Fruit fly (Drosophila melanogaster) whole organism, embryonic: ENCODE data around the gene Cad74A.

Experiments used
- Antp ChIP-seq: fragments of 200-800 bp; sonication (Bioruptor generic); optimal IDR thresholded peaks from 3 replicates; lab custom pipeline; 2016; ENCODE audit warnings: missing biosample characterization, missing genetic modification characterization
- Atf6 ChIP-seq: fragments of 200-800 bp; sonication (Bioruptor generic); IDR thresholded peaks from 2 replicates; pipeline ENCODE4 v1.3.6; 2022; ENCODE audit warnings: missing biosample characterization, missing genetic modification characterization
- Blimp-1 ChIP-seq: fragments of 200-800 bp; sonication (Bioruptor generic); optimal IDR thresholded peaks from 3 replicates; lab custom pipeline; 2018; ENCODE audit warnings: missing biosample characterization, missing genetic modification characterization, mild to moderate bottlenecking, moderate library complexity, missing genetic modification reagents
- CG10366 ChIP-seq: fragments of 200-800 bp; sonication (Bioruptor generic); IDR thresholded peaks from 2 replicates; pipeline ENCODE4 v1.3.6; 2022; ENCODE audit warnings: missing biosample characterization, missing genetic modification characterization
- CG10543 ChIP-seq: fragments of 200-800 bp; sonication (Bioruptor generic); optimal IDR thresholded peaks from 3 replicates; lab custom pipeline; 2017; ENCODE audit warnings: missing biosample characterization, mild to moderate bottlenecking, missing genetic modification characterization, moderate library complexity
- CG12769 ChIP-seq: fragments of 200-800 bp; sonication (Bioruptor generic); optimal IDR thresholded peaks from 2 replicates; lab custom pipeline; 2019; ENCODE audit warnings: missing biosample characterization, mild to moderate bottlenecking, missing genetic modification characterization, moderate library complexity
- CG13894 ChIP-seq: fragments of 200-800 bp; sonication (Bioruptor generic); optimal IDR thresholded peaks from 3 replicates; lab custom pipeline; 2018; ENCODE audit warnings: missing biosample characterization, mild to moderate bottlenecking, missing genetic modification characterization, moderate library complexity
- CG16813 ChIP-seq: fragments of 200-800 bp; sonication (Bioruptor generic); IDR thresholded peaks from 3 replicates; pipeline ENCODE4 v1.3.6; 2022; ENCODE audit warnings: missing biosample characterization, missing genetic modification characterization; ENCODE audit not compliant: partially characterized antibody
- CG17361 ChIP-seq: fragments of 200-800 bp; sonication (Bioruptor generic); IDR thresholded peaks from 3 replicates; pipeline ENCODE4 v1.3.6; 2022; ENCODE audit warnings: missing biosample characterization, missing genetic modification characterization
- CG17829 ChIP-seq: fragments of 200-800 bp; optimal IDR thresholded peaks from 2 replicates; lab custom pipeline; 2019; ENCODE audit warnings: missing biosample characterization, mild to moderate bottlenecking, missing genetic modification characterization, moderate library complexity
- CG18476 ChIP-seq: fragments of 200-800 bp; sonication (Bioruptor generic); optimal IDR thresholded peaks from 2 replicates; lab custom pipeline; 2016; ENCODE audit warnings: missing biosample characterization, mild to moderate bottlenecking, missing genetic modification characterization
- CG31388 ChIP-seq: fragments of 200-800 bp; sonication (Bioruptor generic); optimal IDR thresholded peaks from 2 replicates; lab custom pipeline; 2016; ENCODE audit warnings: missing biosample characterization, missing genetic modification characterization
- CG31441 ChIP-seq: fragments of 200-800 bp; sonication (Bioruptor generic); IDR thresholded peaks from 2 replicates; pipeline ENCODE4 v1.3.6; 2022; ENCODE audit warnings: missing biosample characterization, missing genetic modification characterization
- CG6175 ChIP-seq: fragments of 200-800 bp; sonication (Bioruptor generic); IDR thresholded peaks from 3 replicates; pipeline ENCODE4 v1.3.6; 2022; ENCODE audit warnings: missing biosample characterization, missing genetic modification characterization
- CG8924 ChIP-seq: fragments of 200-800 bp; optimal IDR thresholded peaks from 3 replicates; lab custom pipeline; 2019; ENCODE audit warnings: missing biosample characterization, mild to moderate bottlenecking, missing genetic modification characterization, moderate library complexity
- Dref ChIP-seq: fragments of 200-800 bp; sonication (Bioruptor generic); IDR thresholded peaks from 2 replicates; pipeline ENCODE4 v1.3.6; 2022; ENCODE audit warnings: missing biosample characterization, missing genetic modification characterization
- Ets65A ChIP-seq: fragments of 200-800 bp; sonication (Bioruptor generic); peaks from one replicate; lab custom pipeline; 2016; ENCODE audit warnings: missing biosample characterization, missing genetic modification characterization
- HLH54F ChIP-seq: fragments of 200-800 bp; sonication (Bioruptor generic); optimal IDR thresholded peaks from 3 replicates; lab custom pipeline; 2016; ENCODE audit warnings: missing biosample characterization, missing genetic modification characterization
- HmgZ ChIP-seq: fragments of 200-800 bp; sonication (Bioruptor generic); optimal IDR thresholded peaks from 2 replicates; lab custom pipeline; 2018; ENCODE audit warnings: missing biosample characterization, mild to moderate bottlenecking, missing genetic modification characterization
- Pdp1 ChIP-seq, 2 experiments: fragments of 200-800 bp; sonication (Bioruptor generic); optimal IDR thresholded peaks; 3 replicates each; lab custom pipeline; 2016; ENCODE audit warnings: missing biosample characterization in 2 of 2, missing genetic modification characterization in 2 of 2, mild to moderate bottlenecking in 1 of 2, moderate library complexity in 1 of 2
- abd-A ChIP-seq: fragments of 200-800 bp; sonication (Bioruptor generic); optimal IDR thresholded peaks from 3 replicates; lab custom pipeline; 2019; ENCODE audit warnings: missing biosample characterization, mild to moderate bottlenecking, missing genetic modification characterization, moderate library complexity
- br ChIP-seq: fragments of >200 bp; optimal IDR thresholded peaks from 2 replicates; lab custom pipeline; 2017
- chinmo ChIP-seq: fragments of 200-800 bp; sonication (Bioruptor generic); IDR thresholded peaks from 4 replicates; pipeline ENCODE4 v1.3.6; 2022; ENCODE audit warnings: missing biosample characterization, missing genetic modification characterization; ENCODE audit not compliant: partially characterized antibody
- chn ChIP-seq: fragments of 200-800 bp; sonication (Bioruptor generic); optimal IDR thresholded peaks from 2 replicates; lab custom pipeline; 2016; ENCODE audit warnings: missing biosample characterization, missing genetic modification characterization
- crc ChIP-seq: fragments of 200-800 bp; sonication (Bioruptor generic); optimal IDR thresholded peaks from 2 replicates; lab custom pipeline; 2016; ENCODE audit warnings: missing biosample characterization, missing genetic modification characterization
- gce ChIP-seq: fragments of 200-800 bp; sonication (Bioruptor generic); IDR thresholded peaks from 3 replicates; pipeline ENCODE4 v1.3.6; 2022; ENCODE audit warnings: missing biosample characterization, missing genetic modification characterization
- nau ChIP-seq: fragments of 200-800 bp; sonication (Bioruptor generic); optimal IDR thresholded peaks from 3 replicates; lab custom pipeline; 2017; ENCODE audit warnings: missing biosample characterization, mild to moderate bottlenecking, missing genetic modification characterization, missing genetic modification reagents
- pho ChIP-seq: fragments of 200-800 bp; sonication (Bioruptor generic); optimal IDR thresholded peaks from 2 replicates; lab custom pipeline; 2016; ENCODE audit warnings: missing biosample characterization, missing genetic modification characterization
- pum ChIP-seq: fragments of 200-800 bp; sonication (Bioruptor generic); optimal IDR thresholded peaks from 2 replicates; lab custom pipeline; 2016; ENCODE audit warnings: missing biosample characterization, missing genetic modification characterization
- ro ChIP-seq: fragments of 200-800 bp; sonication (Bioruptor generic); IDR thresholded peaks from 2 replicates; pipeline ENCODE4 v1.3.6; 2022; ENCODE audit warnings: missing biosample characterization, missing genetic modification characterization
- scrt ChIP-seq: fragments of 200-800 bp; sonication (Bioruptor generic); optimal IDR thresholded peaks from 2 replicates; lab custom pipeline; 2018; ENCODE audit warnings: missing biosample characterization, mild to moderate bottlenecking, missing genetic modification characterization, moderate library complexity
- sd ChIP-seq: fragments of 200-800 bp; sonication (Bioruptor generic); optimal IDR thresholded peaks from 3 replicates; lab custom pipeline; 2018; ENCODE audit warnings: missing biosample characterization, mild to moderate bottlenecking, missing genetic modification characterization, moderate library complexity
- ssp ChIP-seq: fragments of 200-800 bp; sonication (Bioruptor generic); IDR thresholded peaks from 2 replicates; pipeline ENCODE4 v1.3.6; 2022; ENCODE audit warnings: missing biosample characterization, missing genetic modification characterization
- sug ChIP-seq: fragments of 200-800 bp; optimal IDR thresholded peaks from 2 replicates; lab custom pipeline; 2019; ENCODE audit warnings: missing biosample characterization, mild to moderate bottlenecking, missing genetic modification characterization, moderate library complexity
- tx ChIP-seq: fragments of 200-800 bp; sonication (Bioruptor generic); optimal IDR thresholded peaks from 2 replicates; lab custom pipeline; 2016; ENCODE audit warnings: missing biosample characterization, missing genetic modification characterization
- vvl ChIP-seq: fragments of 200-800 bp; sonication (Bioruptor generic); IDR thresholded peaks from 2 replicates; pipeline ENCODE4 v1.3.6; 2022; ENCODE audit warnings: missing biosample characterization, missing genetic modification characterization
- zen2 ChIP-seq: fragments of 200-800 bp; sonication (Bioruptor generic); IDR thresholded peaks from 3 replicates; pipeline ENCODE4 v1.3.6; 2022; ENCODE audit warnings: missing biosample characterization, missing genetic modification characterization; ENCODE audit not compliant: partially characterized antibody

The Cad74A gene

DNA sequence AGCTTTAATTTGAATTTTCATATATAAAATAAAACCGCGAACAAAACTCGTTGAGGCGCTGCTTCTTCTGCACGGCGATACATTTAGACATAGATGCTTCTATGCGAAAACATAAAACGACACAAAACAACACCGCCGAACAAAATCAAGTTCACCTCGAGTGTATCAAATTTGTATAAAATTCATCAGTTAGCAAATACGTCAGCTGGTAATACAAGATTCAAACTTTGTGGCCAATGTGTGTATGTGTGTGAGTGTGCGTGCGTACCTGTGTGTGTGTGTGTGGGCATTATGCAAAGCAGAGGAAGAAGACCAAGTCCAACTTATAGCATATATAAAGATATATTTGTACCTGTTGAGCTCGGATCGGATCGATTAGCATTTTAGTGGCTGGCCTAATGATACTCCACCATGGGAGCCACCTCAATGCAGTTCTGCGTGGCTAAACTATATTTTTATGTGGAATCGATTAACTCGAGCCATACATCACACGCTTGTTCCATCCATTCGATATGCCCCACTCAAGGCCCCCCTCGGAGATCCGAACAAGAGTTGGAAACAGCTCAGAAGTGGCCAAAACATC is 15.2 kb upstream of the Cad74A start (continued):
- TF ChIP-seq CG10366 (GFP tag; lab: Robert Waterston, UW) (no peak), tx (GFP tag; lab: Kevin White, UChicago) (no peak), crc (GFP tag; lab: Kevin White, UChicago) (no peak), chn (no peak), Antp (no peak), CG8924 (no peak), pho (GFP tag; lab: Kevin White, UChicago) (no peak), CG10543 (GFP tag; lab: Kevin White, UChicago) (no peak), chinmo (GFP tag; lab: Robert Waterston, UW) (peak; percentile 87; the same call in 3 of the 4 replicates), sug (peak; percentile 14), CG18476 (GFP tag; lab: Kevin White, UChicago) (no peak)
- TF ChIP-seq, all 482 proteins: peak for 8

DNA sequence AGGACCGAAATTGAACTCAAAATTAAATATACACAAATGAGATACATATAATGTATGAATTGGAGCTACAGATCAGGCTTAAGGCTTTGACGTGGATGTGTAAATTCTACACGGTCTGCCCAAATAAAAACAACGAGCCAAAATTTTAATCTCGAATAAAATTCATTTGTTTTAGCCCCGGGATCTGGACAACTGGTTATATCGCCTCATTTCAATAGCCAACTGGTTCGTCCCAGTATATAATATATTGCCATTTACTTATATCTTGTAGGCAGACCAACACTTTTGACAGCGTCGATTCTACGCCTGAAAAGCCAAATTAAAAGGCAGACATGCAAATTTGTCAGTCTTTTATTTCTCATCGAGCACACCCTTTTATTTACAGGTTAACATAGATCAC is 13.8 kb upstream of the Cad74A start:
- TF ChIP-seq CG13894 (tag; lab: Kevin White, UChicago): peak; percentile 82
- no peak for TF ChIP-seq CG17829 (tag; lab: Kevin White, UChicago)
- TF ChIP-seq chinmo (GFP tag; lab: Robert Waterston, UW): peak; percentile 68; the same call in 1 of the 4 replicates
- no peak for TF ChIP-seq gce (GFP tag; lab: Robert Waterston, UW)
- peak; percentile 67 for TF ChIP-seq abd-A (tag; lab: Kevin White, UChicago)

dm6 chr3L:17392412-17392811 is 13.1 kb upstream of the Cad74A start:
- TF ChIP-seq ro (GFP tag; lab: Robert Waterston, UW): no peak
- no peak for TF ChIP-seq scrt (GFP tag; lab: Kevin White, UChicago)
- no peak for TF ChIP-seq CG6175
- no peak for TF ChIP-seq chn
- TF ChIP-seq CG31441 (GFP tag; lab: Robert Waterston, UW): no peak
- TF ChIP-seq zen2 (GFP tag; lab: Robert Waterston, UW): no peak
- TF ChIP-seq CG31388: no peak
- TF ChIP-seq ssp (GFP tag; lab: Robert Waterston, UW): no peak
- no peak for TF ChIP-seq HmgZ
- TF ChIP-seq Pdp1 (GFP tag; optimal IDR thresholded peaks at IDR 0.05; lab: Kevin White, UChicago): peak in 1 of 2 experiments; percentile 63
- TF ChIP-seq Blimp-1 (GFP tag; lab: Kevin White, UChicago): peak; percentile 70
- no peak for TF ChIP-seq br (lab: Kevin White, UChicago)
- no peak for TF ChIP-seq Atf6
- no peak for TF ChIP-seq CG16813 (GFP tag; lab: Robert Waterston, UW)

dm6 chr3L:17391132-17391531 is 11.8 kb upstream of the Cad74A start:
- TF ChIP-seq CG12769 (tag; lab: Kevin White, UChicago) (peak; percentile 65), sd (tag; lab: Kevin White, UChicago) (peak; percentile 26), CG17361 (GFP tag; lab: Robert Waterston, UW) (no peak), pum (no peak), chinmo (GFP tag; lab: Robert Waterston, UW) (peak; percentile 90; the same call in 2 of the 4 replicates), vvl (GFP tag; lab: Robert Waterston, UW) (peak; percentile 67; the same call in 1 of the 2 replicates), Ets65A (GFP tag; lab: Kevin White, UChicago) (peak; percentile 13), abd-A (tag; lab: Kevin White, UChicago) (peak; percentile 85), CG13894 (tag; lab: Kevin White, UChicago) (peak; percentile 68), Dref (GFP tag; lab: Robert Waterston, UW) (no peak), CG10543 (GFP tag; lab: Kevin White, UChicago) (no peak), nau (GFP tag; lab: Kevin White, UChicago) (no peak), HLH54F (GFP tag; lab: Kevin White, UChicago) (no peak)
